Fruit fly (Drosophila melanogaster): Measurements from ENCODE around the gene MED20.

MED20 gene

dm6 chr2L:8080645-8081044, 8.0 kb upstream of the MED20 start (continued):
- peak; percentile 37; the same call in 1 of the 3 replicates for TF ChIP-seq row (GFP tag; IDR thresholded peaks at IDR 0.05)
- peak; percentile 12 for TF ChIP-seq CG10462 (GFP tag; optimal IDR thresholded peaks at IDR 0.05)
- peak in 1 of 3 experiments; percentile 78 for TF ChIP-seq lola (GFP tag; optimal IDR thresholded peaks at IDR 0.05)
- TF ChIP-seq CG12219 (GFP tag; optimal IDR thresholded peaks at IDR 0.05) = peak; percentile 39
- TF ChIP-seq ewg (GFP tag; optimal IDR thresholded peaks at IDR 0.05) = peak; percentile 25
- TF ChIP-seq CoRest (tag; optimal IDR thresholded peaks at IDR 0.05) = peak; percentile 47
- peak; percentile 30 for TF ChIP-seq CG4707 (GFP tag; optimal IDR thresholded peaks at IDR 0.05)
- TF ChIP-seq CG7556 (GFP tag; optimal IDR thresholded peaks at IDR 0.05) = peak; percentile 63
- peak; percentile 19 to 76 for TF ChIP-seq bsh (GFP tag; optimal IDR thresholded peaks at IDR 0.05)
- no peak for TF ChIP-seq Opbp (GFP tag; IDR thresholded peaks at IDR 0.05; ENCODE audit: partially characterized antibody)
- no peak for TF ChIP-seq Mrtf (GFP tag; IDR thresholded peaks at IDR 0.05)
- TF ChIP-seq CG8388 (GFP tag; optimal IDR thresholded peaks at IDR 0.05) = peak; percentile 65
- TF ChIP-seq CG1603 (tag; optimal IDR thresholded peaks at IDR 0.05) = peak; percentile 24
- TF ChIP-seq NfI (GFP tag; optimal IDR thresholded peaks at IDR 0.05) = peak; percentile 23
- TF ChIP-seq Eip74EF (GFP tag; optimal IDR thresholded peaks at IDR 0.05) = peak in 1 of 2 experiments; percentile 35
- no peak for TF ChIP-seq eyg (GFP tag; optimal IDR thresholded peaks at IDR 0.05)
- TF ChIP-seq CG1602 (GFP tag; optimal IDR thresholded peaks at IDR 0.05) = peak; percentile 2
- TF ChIP-seq CG17186 (GFP tag; optimal IDR thresholded peaks at IDR 0.05) = no peak
- TF ChIP-seq Aef1 (GFP tag; IDR thresholded peaks at IDR 0.05) = no peak
- TF ChIP-seq org-1 (GFP tag; optimal IDR thresholded peaks at IDR 0.05) = peak; percentile 37
- TF ChIP-seq CG30403 (GFP tag; optimal IDR thresholded peaks at IDR 0.05) = peak; percentile 52
- TF ChIP-seq PHDP (tag; optimal IDR thresholded peaks at IDR 0.05) = peak; percentile 71
- TF ChIP-seq nmo (GFP tag; optimal IDR thresholded peaks at IDR 0.05) = peak; percentile 21
- no peak for TF ChIP-seq CG10321 (GFP tag; IDR thresholded peaks at IDR 0.05)
- no peak for TF ChIP-seq sisA (GFP tag; IDR thresholded peaks at IDR 0.05)
- TF ChIP-seq CG17829 (tag; optimal IDR thresholded peaks at IDR 0.05) = peak; percentile 30
- TF ChIP-seq chm (GFP tag; IDR thresholded peaks at IDR 0.05) = 0 out of 2 replicates have a peak, but pooled peaks have one; percentile 13
- peak; percentile 12 for TF ChIP-seq CG10267 (tag; optimal IDR thresholded peaks at IDR 0.05)
- TF ChIP-seq D (optimal IDR thresholded peaks at IDR 0.05) = no peak
- TF ChIP-seq D (GFP tag; optimal IDR thresholded peaks at IDR 0.05) = peak; percentile 8
- TF ChIP-seq chif (GFP tag; optimal IDR thresholded peaks at IDR 0.05) = peak in 1 of 2 experiments; percentile 18
- TF ChIP-seq Mes4 (GFP tag; optimal IDR thresholded peaks at IDR 0.05) = peak; percentile 15
- peak; percentile 37 for TF ChIP-seq Ssrp (tag; optimal IDR thresholded peaks at IDR 0.05)
- peak; percentile 31 for TF ChIP-seq CG14710 (tag; optimal IDR thresholded peaks at IDR 0.05)
- TF ChIP-seq twi (tag; optimal IDR thresholded peaks at IDR 0.05) = peak; percentile 17
- peak; percentile 37 for TF ChIP-seq dmrt11E (tag; optimal IDR thresholded peaks at IDR 0.05)
- peak; percentile 5 for TF ChIP-seq az2 (GFP tag; optimal IDR thresholded peaks at IDR 0.05)
- TF ChIP-seq Lhr (GFP tag; optimal IDR thresholded peaks at IDR 0.05) = peak; percentile 12
- peak; percentile 60 for TF ChIP-seq unpg (GFP tag; optimal IDR thresholded peaks at IDR 0.05)
- 0 out of 3 replicates have a peak, but pooled peaks have one; percentile 38 for TF ChIP-seq ci (GFP tag; IDR thresholded peaks at IDR 0.05)
- peak; percentile 8 for TF ChIP-seq CG9437 (GFP tag; optimal IDR thresholded peaks at IDR 0.05)
- peak; percentile 41 for TF ChIP-seq CG2875 (GFP tag; optimal IDR thresholded peaks at IDR 0.05)
- TF ChIP-seq CG15011 (GFP tag; optimal IDR thresholded peaks at IDR 0.05) = no peak
- TF ChIP-seq sna (GFP tag; IDR thresholded peaks at IDR 0.05; ENCODE audit: partially characterized antibody) = no peak
- TF ChIP-seq CG3407 (GFP tag; optimal IDR thresholded peaks at IDR 0.05) = peak; percentile 43
- peak; percentile 49 for TF ChIP-seq CG17385 (GFP tag; optimal IDR thresholded peaks at IDR 0.05)

Measured in whole organism, embryonic.